Fruit fly (Drosophila melanogaster) whole organism, embryonic: Measurements from ENCODE around the gene CG6330.

Source experiments
- Antp ChIP-seq: fragments of 200-800 bp; sonication (Bioruptor generic); optimal IDR thresholded peaks from 3 replicates; lab custom pipeline; 2016; ENCODE audit warnings: missing biosample characterization, missing genetic modification characterization
- Atf-2 ChIP-seq: fragments of 200-800 bp; sonication (Bioruptor generic); optimal IDR thresholded peaks from 2 replicates; lab custom pipeline; 2016; ENCODE audit warnings: missing biosample characterization, missing genetic modification characterization
- Bdp1 ChIP-seq: fragments of 200-800 bp; sonication (Bioruptor generic); optimal IDR thresholded peaks from 3 replicates; lab custom pipeline; 2016; ENCODE audit warnings: missing biosample characterization, missing genetic modification characterization
- CG10543 ChIP-seq: fragments of 200-800 bp; sonication (Bioruptor generic); optimal IDR thresholded peaks from 3 replicates; lab custom pipeline; 2017; ENCODE audit warnings: missing biosample characterization, mild to moderate bottlenecking, missing genetic modification characterization, moderate library complexity
- CG10565 ChIP-seq: fragments of 200-800 bp; sonication (Bioruptor generic); optimal IDR thresholded peaks from 3 replicates; lab custom pipeline; 2016; ENCODE audit warnings: missing biosample characterization, mild to moderate bottlenecking, missing genetic modification characterization
- CG11093 ChIP-seq: fragments of 200-800 bp; sonication (Bioruptor generic); IDR thresholded peaks from 3 replicates; pipeline ENCODE4 v1.3.6; 2022; ENCODE audit warnings: missing biosample characterization, missing genetic modification characterization
- CG11398 ChIP-seq: fragments of 200-800 bp; sonication (Bioruptor generic); optimal IDR thresholded peaks from 2 replicates; lab custom pipeline; 2016; ENCODE audit warnings: missing biosample characterization, missing genetic modification characterization
- CG11560 ChIP-seq: fragments of 200-800 bp; sonication (Bioruptor generic); IDR thresholded peaks from 3 replicates; pipeline ENCODE4 v1.3.6; 2022; ENCODE audit warnings: missing biosample characterization, missing genetic modification characterization
- CG11723 ChIP-seq: fragments of 200-800 bp; sonication (Bioruptor generic); optimal IDR thresholded peaks from 2 replicates; lab custom pipeline; 2017; ENCODE audit warnings: missing biosample characterization, mild to moderate bottlenecking, missing genetic modification characterization
- CG12104 ChIP-seq: fragments of 200-800 bp; sonication (Bioruptor generic); optimal IDR thresholded peaks from 3 replicates; lab custom pipeline; 2016; ENCODE audit warnings: missing biosample characterization, missing genetic modification characterization
- CG12219 ChIP-seq: fragments of 200-800 bp; sonication (Bioruptor generic); optimal IDR thresholded peaks from 3 replicates; lab custom pipeline; 2018; ENCODE audit warnings: missing biosample characterization, mild to moderate bottlenecking, missing genetic modification characterization
- CG12236 ChIP-seq: fragments of 200-800 bp; sonication (Bioruptor generic); optimal IDR thresholded peaks from 2 replicates; lab custom pipeline; 2016; ENCODE audit warnings: missing biosample characterization, missing genetic modification characterization
- CG13296 ChIP-seq: fragments of 200-800 bp; sonication (Bioruptor generic); optimal IDR thresholded peaks from 3 replicates; lab custom pipeline; 2018; ENCODE audit warnings: missing biosample characterization, mild to moderate bottlenecking, missing genetic modification characterization
- CG13624 ChIP-seq: fragments of 200-800 bp; sonication (Bioruptor generic); optimal IDR thresholded peaks from 2 replicates; lab custom pipeline; 2016; ENCODE audit warnings: missing biosample characterization, missing genetic modification characterization
- CG15696 ChIP-seq: fragments of 200-800 bp; sonication (Bioruptor generic); optimal IDR thresholded peaks from 2 replicates; lab custom pipeline; 2019; ENCODE audit warnings: missing biosample characterization, mild to moderate bottlenecking, missing genetic modification characterization, moderate library complexity
- CG16779 ChIP-seq: fragments of 200-800 bp; sonication (Bioruptor generic); IDR thresholded peaks from 2 replicates; pipeline ENCODE4 v1.3.6; 2022; ENCODE audit warnings: missing biosample characterization, missing genetic modification characterization
- CG17912 ChIP-seq: fragments of 200-800 bp; sonication (Bioruptor generic); optimal IDR thresholded peaks from 2 replicates; lab custom pipeline; 2018; ENCODE audit warnings: missing biosample characterization, mild to moderate bottlenecking, missing genetic modification characterization
- CG2120 ChIP-seq: fragments of 200-800 bp; sonication (Bioruptor generic); optimal IDR thresholded peaks from 3 replicates; lab custom pipeline; 2016; ENCODE audit warnings: missing biosample characterization, missing genetic modification characterization
- CG2678 ChIP-seq: fragments of 200-800 bp; sonication (Bioruptor generic); optimal IDR thresholded peaks from 3 replicates; lab custom pipeline; 2019; ENCODE audit warnings: missing biosample characterization, mild to moderate bottlenecking, missing genetic modification characterization, moderate library complexity
- CG33213 ChIP-seq: fragments of 200-800 bp; sonication (Bioruptor generic); optimal IDR thresholded peaks from 3 replicates; lab custom pipeline; 2016; ENCODE audit warnings: missing biosample characterization, missing genetic modification characterization
- CG4617 ChIP-seq: fragments of 200-800 bp; sonication (Bioruptor generic); optimal IDR thresholded peaks from 3 replicates; lab custom pipeline; 2016; ENCODE audit warnings: missing biosample characterization, missing genetic modification characterization, borderline replicate concordance
- CG5245 ChIP-seq: fragments of 200-800 bp; sonication (Bioruptor generic); optimal IDR thresholded peaks from 3 replicates; lab custom pipeline; 2016; ENCODE audit warnings: missing biosample characterization, missing genetic modification characterization
- CG6689 ChIP-seq: fragments of 200-800 bp; sonication (Bioruptor generic); IDR thresholded peaks from 2 replicates; pipeline ENCODE4 v1.3.6; 2022; ENCODE audit warnings: missing biosample characterization, missing genetic modification characterization
- CG7556 ChIP-seq: fragments of 200-800 bp; sonication (Bioruptor generic); optimal IDR thresholded peaks from 2 replicates; lab custom pipeline; 2017; ENCODE audit warnings: missing biosample characterization, mild to moderate bottlenecking, missing genetic modification characterization
- Fer2 ChIP-seq: fragments of 200-800 bp; sonication (Bioruptor generic); optimal IDR thresholded peaks from 2 replicates; lab custom pipeline; 2018; ENCODE audit warnings: missing biosample characterization, mild to moderate bottlenecking, missing genetic modification characterization, moderate library complexity
- Gsc ChIP-seq: fragments of 200-800 bp; sonication (Bioruptor generic); IDR thresholded peaks from 2 replicates; pipeline ENCODE4 v1.3.6; 2022; ENCODE audit warnings: missing biosample characterization, missing genetic modification characterization
- Hey ChIP-seq: fragments of 200-800 bp; sonication (Bioruptor generic); optimal IDR thresholded peaks from 3 replicates; lab custom pipeline; 2018; ENCODE audit warnings: missing biosample characterization, mild to moderate bottlenecking, missing genetic modification characterization
- HmgD ChIP-seq: fragments of 200-800 bp; sonication (Bioruptor generic); optimal IDR thresholded peaks from 3 replicates; lab custom pipeline; 2016; ENCODE audit warnings: missing biosample characterization, missing genetic modification characterization
- Hmr ChIP-seq: fragments of 200-800 bp; sonication (Bioruptor generic); optimal IDR thresholded peaks from 3 replicates; lab custom pipeline; 2017; ENCODE audit warnings: mild to moderate bottlenecking, missing biosample characterization, missing genetic modification reagents, missing genetic modification characterization
- Hsf ChIP-seq: fragments of 200-800 bp; sonication (Bioruptor generic); optimal IDR thresholded peaks from 3 replicates; lab custom pipeline; 2016; ENCODE audit warnings: missing biosample characterization, missing genetic modification characterization
- Lpt ChIP-seq: fragments of >200 bp; optimal IDR thresholded peaks from 2 replicates; lab custom pipeline; 2018; ENCODE audit warnings: missing biosample characterization, missing genetic modification characterization
- MTF-1 ChIP-seq: fragments of 200-800 bp; sonication (Bioruptor generic); optimal IDR thresholded peaks from 2 replicates; lab custom pipeline; 2018; ENCODE audit warnings: missing biosample characterization, mild to moderate bottlenecking, missing genetic modification characterization, borderline replicate concordance
- NK7.1 ChIP-seq: fragments of 200-800 bp; sonication (Bioruptor generic); optimal IDR thresholded peaks from 3 replicates; lab custom pipeline; 2016; ENCODE audit warnings: missing biosample characterization, missing genetic modification characterization
- Neu2 ChIP-seq: fragments of 200-800 bp; sonication (Bioruptor generic); optimal IDR thresholded peaks from 3 replicates; lab custom pipeline; 2016; ENCODE audit warnings: missing biosample characterization, missing genetic modification characterization, borderline replicate concordance
- ac ChIP-seq: fragments of 200-800 bp; sonication (Bioruptor generic); optimal IDR thresholded peaks from 3 replicates; lab custom pipeline; 2017; ENCODE audit warnings: missing biosample characterization, mild to moderate bottlenecking, missing genetic modification characterization
- ap ChIP-seq: fragments of 200-800 bp; sonication (Bioruptor generic); IDR thresholded peaks from 2 replicates; pipeline ENCODE4 v1.3.6; 2022; ENCODE audit warnings: missing biosample characterization, missing genetic modification characterization
- cg ChIP-seq: fragments of 200-800 bp; sonication (Bioruptor generic); optimal IDR thresholded peaks from 3 replicates; lab custom pipeline; 2019; ENCODE audit warnings: missing biosample characterization, mild to moderate bottlenecking, missing genetic modification characterization, moderate library complexity
- chm ChIP-seq: fragments of 200-800 bp; sonication (Bioruptor generic); IDR thresholded peaks from 2 replicates; pipeline ENCODE4 v1.3.6; 2022; ENCODE audit warnings: missing biosample characterization, missing genetic modification characterization
- gem ChIP-seq: fragments of 200-800 bp; sonication (Bioruptor generic); optimal IDR thresholded peaks from 2 replicates; lab custom pipeline; 2019; ENCODE audit warnings: missing biosample characterization, mild to moderate bottlenecking, missing genetic modification characterization, moderate library complexity
- gfzf ChIP-seq: fragments of 200-800 bp; sonication (Bioruptor generic); optimal IDR thresholded peaks from 2 replicates; lab custom pipeline; 2016; ENCODE audit warnings: missing biosample characterization, mild to moderate bottlenecking, missing genetic modification characterization, moderate library complexity
- luna ChIP-seq: fragments of 200-800 bp; sonication (Bioruptor generic); optimal IDR thresholded peaks from 2 replicates; lab custom pipeline; 2016; ENCODE audit warnings: missing biosample characterization, missing genetic modification characterization
- nmo ChIP-seq: fragments of 200-800 bp; sonication (Bioruptor generic); optimal IDR thresholded peaks from 2 replicates; lab custom pipeline; 2018; ENCODE audit warnings: missing biosample characterization, mild to moderate bottlenecking, missing genetic modification characterization, moderate library complexity
- odd ChIP-seq: fragments of 200-800 bp; sonication (Bioruptor generic); optimal IDR thresholded peaks from 2 replicates; lab custom pipeline; 2017; ENCODE audit warnings: missing biosample characterization, mild to moderate bottlenecking, missing genetic modification characterization
- phol ChIP-seq: fragments of 200-800 bp; sonication (Bioruptor generic); optimal IDR thresholded peaks from 3 replicates; lab custom pipeline; 2018; ENCODE audit warnings: missing biosample characterization, mild to moderate bottlenecking, missing genetic modification characterization, moderate library complexity
- run ChIP-seq: fragments of 200-800 bp; sonication (Bioruptor generic); optimal IDR thresholded peaks from 3 replicates; lab custom pipeline; 2018; ENCODE audit warnings: missing biosample characterization, mild to moderate bottlenecking, missing genetic modification characterization
- seq ChIP-seq: fragments of 200-800 bp; sonication (Bioruptor generic); IDR thresholded peaks from 2 replicates; pipeline ENCODE4 v1.3.6; 2022; ENCODE audit warnings: missing biosample characterization, missing genetic modification characterization
- ssp ChIP-seq: fragments of 200-800 bp; sonication (Bioruptor generic); IDR thresholded peaks from 2 replicates; pipeline ENCODE4 v1.3.6; 2022; ENCODE audit warnings: missing biosample characterization, missing genetic modification characterization
- tll ChIP-seq, 2 experiments: fragments of 200-800 bp in 1 of 2; fragments of >200 bp in 1 of 2; sonication (Bioruptor generic) in 1 of 2; optimal IDR thresholded peaks; 2 replicates each; lab custom pipeline; 2017 to 2019; ENCODE audit warnings: missing biosample characterization in 2 of 2, missing genetic modification characterization in 2 of 2, mild to moderate bottlenecking in 1 of 2, moderate library complexity in 1 of 2
- vvl ChIP-seq: fragments of 200-800 bp; sonication (Bioruptor generic); IDR thresholded peaks from 2 replicates; pipeline ENCODE4 v1.3.6; 2022; ENCODE audit warnings: missing biosample characterization, missing genetic modification characterization
- yki ChIP-seq: fragments of >200 bp; optimal IDR thresholded peaks from 3 replicates; lab custom pipeline; 2018
- z ChIP-seq: fragments of 200-800 bp; sonication (Bioruptor generic); IDR thresholded peaks from 3 replicates; pipeline ENCODE4 v1.3.6; 2022; ENCODE audit warnings: missing biosample characterization, missing genetic modification characterization
- zfh1 ChIP-seq: fragments of 200-800 bp; sonication (Bioruptor generic); IDR thresholded peaks from 3 replicates; pipeline ENCODE4 v1.3.6; 2022; ENCODE audit warnings: missing biosample characterization, missing genetic modification characterization

Gene CG6330

dm6 chr3R:26928424-26928823 lies 29.9 kb downstream of the CG6330 start (continued):
- TF ChIP-seq CG7556 (GFP tag; lab: Kevin White, UChicago) = peak; percentile 31
- TF ChIP-seq Atf-2 (GFP tag; lab: Kevin White, UChicago) = no peak
- peak; percentile 55 for TF ChIP-seq phol
- TF ChIP-seq CG13296 (GFP tag; lab: Kevin White, UChicago) = peak; percentile 35
- TF ChIP-seq luna (GFP tag; lab: Kevin White, UChicago) = no peak
- TF ChIP-seq vvl = peak; percentile 49
- no peak for TF ChIP-seq CG17912 (GFP tag; lab: Kevin White, UChicago)
- TF ChIP-seq CG11560 (tag; lab: Robert Waterston, UW) = no peak
- TF ChIP-seq run = peak; percentile 26
- peak; percentile 64 for TF ChIP-seq CG12219
- 0 out of 2 replicates have a peak, but pooled peaks have one; percentile 21 for TF ChIP-seq ssp
- no peak for TF ChIP-seq gfzf (GFP tag; lab: Kevin White, UChicago)
- TF ChIP-seq CG13624 (GFP tag; lab: Kevin White, UChicago) = no peak
- TF ChIP-seq MTF-1 (GFP tag; lab: Kevin White, UChicago) = no peak
- TF ChIP-seq seq (GFP tag; lab: Robert Waterston, UW) = no peak; the same call in 1 of the 2 replicates
- TF ChIP-seq Gsc = no peak
- TF ChIP-seq chm = no peak
- no peak for TF ChIP-seq NK7.1 (GFP tag; lab: Kevin White, UChicago)
- TF ChIP-seq CG5245 (GFP tag; lab: Kevin White, UChicago) = peak; percentile 28
- no peak for TF ChIP-seq CG33213 (GFP tag; lab: Kevin White, UChicago)
- TF ChIP-seq CG11723 = peak; percentile 21
- TF ChIP-seq gem (tag; lab: Kevin White, UChicago) = peak; percentile 77
- no peak for TF ChIP-seq CG10565 (GFP tag; lab: Kevin White, UChicago)
- no peak for TF ChIP-seq CG10543 (GFP tag; lab: Kevin White, UChicago)
- peak; percentile 15 for TF ChIP-seq CG4617 (GFP tag; lab: Kevin White, UChicago)
- no peak for TF ChIP-seq yki (lab: Kevin White, UChicago)
- no peak for TF ChIP-seq CG12104 (GFP tag; lab: Kevin White, UChicago)
- TF ChIP-seq CG6689 (GFP tag; lab: Robert Waterston, UW) = no peak
- no peak for TF ChIP-seq tll (GFP tag; optimal IDR thresholded peaks at IDR 0.05; lab: Kevin White, UChicago)
- no peak for TF ChIP-seq Hsf
- TF ChIP-seq z = no peak
- TF ChIP-seq Neu2 (GFP tag; lab: Kevin White, UChicago) = no peak
- no peak for TF ChIP-seq CG16779
- no peak for TF ChIP-seq Bdp1 (GFP tag; lab: Kevin White, UChicago)
- 0 out of 3 replicates have a peak, but pooled peaks have one; percentile 29 for TF ChIP-seq zfh1 (GFP tag; lab: Robert Waterston, UW)
- TF ChIP-seq ac (GFP tag; lab: Kevin White, UChicago) = no peak
- TF ChIP-seq Fer2 (tag; lab: Kevin White, UChicago) = peak; percentile 7
- no peak for TF ChIP-seq Lpt
- no peak for TF ChIP-seq Hey
- no peak for TF ChIP-seq CG12236 (GFP tag; lab: Kevin White, UChicago)
- no peak for TF ChIP-seq cg (GFP tag; lab: Kevin White, UChicago)
- no peak for TF ChIP-seq CG11398 (GFP tag; lab: Kevin White, UChicago)
- peak; percentile 39 for TF ChIP-seq Hmr (GFP tag; lab: Kevin White, UChicago)
- TF ChIP-seq Antp (GFP tag; lab: Kevin White, UChicago) = no peak
- TF ChIP-seq CG2120 (GFP tag; lab: Kevin White, UChicago) = peak; percentile 13
- no peak for TF ChIP-seq CG15696 (tag; lab: Kevin White, UChicago)
- TF ChIP-seq ap (GFP tag; lab: Robert Waterston, UW) = peak; percentile 22; the same call in 1 of the 2 replicates
- TF ChIP-seq HmgD (GFP tag; lab: Kevin White, UChicago) = no peak
- TF ChIP-seq odd (GFP tag; lab: Kevin White, UChicago) = peak; percentile 71
- peak; percentile 26; the same call in 1 of the 3 replicates for TF ChIP-seq CG11093
- peak; percentile 84 for TF ChIP-seq CG2678 (tag; lab: Kevin White, UChicago)
- TF ChIP-seq nmo (GFP tag; lab: Kevin White, UChicago) = peak; percentile 53
